Fruit fly (Drosophila melanogaster) S2 (cell line): ENCODE data around the gene Or94a.

Experiments used
- CG8478 ChIP-seq: fragments of >200 bp; optimal IDR thresholded peaks from 2 replicates; lab custom pipeline; 2018
- CTCF ChIP-seq, 2 experiments: fragments of >200 bp; optimal IDR thresholded peaks; 2 replicates each; lab custom pipeline; 2018

DNA sequence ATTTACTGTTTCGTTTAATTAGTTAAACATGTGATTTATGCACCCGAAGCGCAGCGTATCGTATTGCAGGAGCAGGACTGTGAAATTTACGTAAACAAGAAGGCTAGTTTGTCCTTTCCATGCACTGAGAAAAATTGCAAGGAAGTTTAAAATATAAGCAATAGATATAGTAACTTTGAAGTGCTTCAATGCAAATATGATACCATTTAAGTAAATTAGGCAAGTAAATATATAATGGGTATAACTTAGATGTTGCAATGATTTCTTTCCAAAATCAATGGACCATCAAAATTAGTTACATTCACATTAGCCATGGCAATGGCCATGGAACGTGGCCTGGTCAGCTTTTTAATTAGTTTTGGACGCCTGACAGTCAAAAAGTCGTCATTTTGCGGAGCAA lies 43.8 kb downstream of the Or94a start:
- TF ChIP-seq CTCF (optimal IDR thresholded peaks at IDR 0.05; lab: Kevin White, UChicago) (no peak), CG8478 (lab: Kevin White, UChicago) (no peak)
